Worm (Caenorhabditis elegans): ENCODE data around the gene B0336.12.

- TF ChIP-seq ceh-16 (tag; optimal IDR thresholded peaks at IDR 0.05) (no peak), skn-1 (tag; optimal IDR thresholded peaks at IDR 0.05) (no peak), fos-1 (tag; optimal IDR thresholded peaks at IDR 0.05) (no peak), crh-2 (tag; optimal IDR thresholded peaks at IDR 0.05) (no peak), nhr-10 (tag; optimal IDR thresholded peaks at IDR 0.05) (no peak), nhr-77 (tag; optimal IDR thresholded peaks at IDR 0.05) (no peak), elt-3 (tag; optimal IDR thresholded peaks at IDR 0.05) (no peak), nhr-12 (tag; optimal IDR thresholded peaks at IDR 0.05) (no peak), unc-62 (GFP tag; optimal IDR thresholded peaks at IDR 0.05) (no peak), ceh-82 (tag; optimal IDR thresholded peaks at IDR 0.05) (no peak), aly-2 (tag; optimal IDR thresholded peaks at IDR 0.05) (no peak)
Observed at ce11 chrIII:5719832-5720194, 9.9 kb upstream of the B0336.12 start.

Data from whole organism, L2 larva.